Worm (Caenorhabditis elegans): ENCODE results near the gene pisy-1.

pisy-1 gene

DNA sequence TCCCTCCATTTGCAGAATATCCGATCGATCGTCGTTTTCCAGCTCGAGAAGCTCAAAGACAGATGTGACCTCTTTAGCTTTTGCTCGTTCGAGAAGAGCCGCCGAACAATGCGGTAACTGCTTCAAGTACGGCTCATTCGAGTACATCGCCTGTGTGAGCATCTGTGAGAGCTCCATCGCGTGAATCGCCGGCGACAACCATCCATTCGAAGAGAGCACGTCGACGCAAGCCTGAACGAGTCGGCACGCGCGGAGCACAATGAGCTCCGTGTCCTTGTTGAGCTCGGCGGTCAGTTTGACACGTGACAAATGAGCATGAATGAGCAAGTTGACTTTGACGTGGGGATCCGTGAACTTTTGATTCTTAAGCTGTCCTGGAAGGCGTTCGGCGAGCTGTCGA lies 10.3 kb downstream of the pisy-1 start:
- peak; percentile 82 for TF ChIP-seq zfh-2 (GFP tag; conservative IDR thresholded peaks at IDR 0.05)
- no peak for TF ChIP-seq F39B2.1 (GFP tag; IDR thresholded peaks at IDR 0.05)
- 0 out of 2 replicates have a peak, but pooled peaks have one; percentile 18 for TF ChIP-seq mcd-1 (GFP tag; IDR thresholded peaks at IDR 0.05)

DNA sequence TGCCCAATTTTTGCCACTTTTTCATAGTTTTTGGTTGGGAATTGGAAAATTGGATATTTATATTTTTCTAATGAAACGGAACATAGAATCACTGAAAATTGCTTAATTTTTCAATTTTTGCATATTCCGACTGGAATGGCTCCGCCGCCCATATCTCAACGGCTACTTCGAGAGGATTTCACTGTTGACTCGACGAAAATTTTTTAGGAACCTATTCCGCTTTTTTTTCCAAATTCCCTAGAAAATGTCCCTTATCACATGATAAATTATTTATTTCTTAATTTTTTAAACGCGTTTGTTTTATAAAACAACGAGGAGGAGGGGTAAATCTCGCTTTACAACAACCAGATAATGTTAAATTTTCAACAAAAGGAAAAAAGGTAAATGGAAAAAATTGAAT lies 11.4 kb downstream of the pisy-1 start:
- TF ChIP-seq snpc-1.1 (tag; optimal IDR thresholded peaks at IDR 0.05; ENCODE audit: insufficient read depth) (peak; percentile 3), C06A6.2 (GFP tag; conservative IDR thresholded peaks at IDR 0.05) (no peak), bed-1 (GFP tag; IDR thresholded peaks at IDR 0.05) (0 out of 2 replicates have a peak, but pooled peaks have one; percentile 62), F23B12.7 (tag; optimal IDR thresholded peaks at IDR 0.05; ENCODE audit: insufficient read depth) (no peak), B0336.3 (GFP tag; IDR thresholded peaks at IDR 0.05) (peak; percentile 74; the same call in 1 of the 2 replicates), lsy-27 (tag; optimal IDR thresholded peaks at IDR 0.05; ENCODE audit: borderline replicate concordance, insufficient read depth) (no peak), ceh-27 (GFP tag; optimal IDR thresholded peaks at IDR 0.05) (no peak), die-1 (tag; optimal IDR thresholded peaks at IDR 0.05) (no peak), ets-4 (GFP tag; optimal IDR thresholded peaks at IDR 0.05) (no peak), pbrm-1 (GFP tag; IDR thresholded peaks at IDR 0.05) (0 out of 2 replicates have a peak, but pooled peaks have one; percentile 49), aptf-2 (GFP tag; conservative IDR thresholded peaks at IDR 0.05) (no peak), repo-1 (tag; optimal IDR thresholded peaks at IDR 0.05) (no peak), rec-8 (tag; optimal IDR thresholded peaks at IDR 0.05) (no peak), xnd-1 (tag; optimal IDR thresholded peaks at IDR 0.05) (peak; percentile 4), T26A5.8 (tag; optimal IDR thresholded peaks at IDR 0.05) (no peak), Y53F4B.3 (GFP tag; IDR thresholded peaks at IDR 0.05) (no peak), ztf-6 (GFP tag; IDR thresholded peaks at IDR 0.05) (no peak), tbp1 (GFP tag; optimal IDR thresholded peaks at IDR 0.05) (peak; percentile 23), unc-130 (GFP tag; optimal IDR thresholded peaks at IDR 0.05) (peak; percentile 63), madf-8 (GFP tag; conservative IDR thresholded peaks at IDR 0.05) (no peak), aptf-3 (GFP tag; IDR thresholded peaks at IDR 0.05) (no peak), Y79H2A.3 (GFP tag; conservative IDR thresholded peaks at IDR 0.05) (peak; percentile 81; the same call in 1 of the 2 replicates), ekl-4 (GFP tag; IDR thresholded peaks at IDR 0.05) (peak; percentile 63), attf-6 (GFP tag; IDR thresholded peaks at IDR 0.05) (0 out of 2 replicates have a peak, but pooled peaks have one; percentile 57), attf-5 (GFP tag; optimal IDR thresholded peaks at IDR 0.05) (no peak), sptf-2 (GFP tag; optimal IDR thresholded peaks at IDR 0.05) (no peak), C17E4.6 (GFP tag; IDR thresholded peaks at IDR 0.05) (no peak), mcd-1 (GFP tag; IDR thresholded peaks at IDR 0.05) (no peak), K11D2.4 (GFP tag; IDR thresholded peaks at IDR 0.05) (no peak), D2030.7 (GFP tag; IDR thresholded peaks at IDR 0.05) (peak; percentile 30; the same call in 1 of the 2 replicates), hsf-1 (GFP tag; IDR thresholded peaks at IDR 0.05) (peak; percentile 78), ztf-18 (tag; optimal IDR thresholded peaks at IDR 0.05) (no peak), hmg-1.2 (GFP tag; IDR thresholded peaks at IDR 0.05) (peak; percentile 37), let-607 (tag; optimal IDR thresholded peaks at IDR 0.05) (no peak), F39B2.1 (GFP tag; IDR thresholded peaks at IDR 0.05) (0 out of 2 replicates have a peak, but pooled peaks have one; percentile 6), snpc-3.4 (tag; optimal IDR thresholded peaks at IDR 0.05) (peak; percentile 13), mel-28 (tag; optimal IDR thresholded peaks at IDR 0.05; ENCODE audit: borderline replicate concordance) (no peak), cebp-1 (GFP tag; IDR thresholded peaks at IDR 0.05) (no peak), cebp-1 (tag; optimal IDR thresholded peaks at IDR 0.05) (peak; percentile 45), nfya-2 (GFP tag; IDR thresholded peaks at IDR 0.05) (0 out of 2 replicates have a peak, but pooled peaks have one; percentile 67), mxl-1 (tag; optimal IDR thresholded peaks at IDR 0.05) (no peak), chd-7 (tag; optimal IDR thresholded peaks at IDR 0.05) (no peak), F57C9.4 (tag; optimal IDR thresholded peaks at IDR 0.05) (no peak), Y95B8A.8 (GFP tag; IDR thresholded peaks at IDR 0.05) (peak; percentile 82)

Data from whole organism, young adult.